Worm (Caenorhabditis elegans) whole organism, midembryonic: ENCODE results near the gene R102.10.
"Not testable (repeated sequence)": the region's sequence is repeated elsewhere in the genome, so short reads cannot be mapped to it uniquely, and the experiment has no call there.

Source experiments
- T22C8.4 ChIP-seq: fragments of 200-800 bp; sonication (Bioruptor generic); IDR thresholded peaks from 2 replicates; pipeline ENCODE4 v1.3.6; 2022; ENCODE audit warnings: missing genetic modification characterization, missing compliant biosample characterization
- cog-1 ChIP-seq: sonication (generic microtip); optimal IDR thresholded peaks from 2 replicates; lab custom pipeline; 2016; ENCODE audit warnings: missing genetic modification characterization, missing compliant biosample characterization
- flt-1 ChIP-seq: fragments of 200-800 bp; sonication (Bioruptor generic); IDR thresholded peaks from 2 replicates; pipeline ENCODE4 v1.3.6; 2022; ENCODE audit warnings: missing genetic modification characterization, missing compliant biosample characterization
- klf-2 ChIP-seq: fragments of 200-800 bp; sonication (Bioruptor generic); conservative IDR thresholded peaks from 2 replicates; pipeline ENCODE4 v1.3.6; 2022; ENCODE audit warnings: missing genetic modification reagents, missing genetic modification characterization, missing compliant biosample characterization
- med-1 ChIP-seq: sonication (generic microtip); optimal IDR thresholded peaks from 2 replicates; lab custom pipeline; 2017; ENCODE audit warnings: missing genetic modification characterization, mild to moderate bottlenecking, missing compliant biosample characterization, antibody characterized with exemption, missing genetic modification reagents; ENCODE audit not compliant: insufficient read depth
- ref-1 ChIP-seq: fragments of 200-800 bp; sonication (Bioruptor generic); conservative IDR thresholded peaks from 2 replicates; pipeline ENCODE4 v1.3.6; 2022; ENCODE audit warnings: missing genetic modification reagents, missing genetic modification characterization, missing compliant biosample characterization
- tab-1 ChIP-seq: fragments of 200-800 bp; sonication (Bioruptor generic); IDR thresholded peaks from 2 replicates; pipeline ENCODE4 v1.3.6; 2022; ENCODE audit warnings: missing genetic modification characterization, missing compliant biosample characterization
- ztf-23 ChIP-seq: fragments of 200-800 bp; sonication (Bioruptor generic); IDR thresholded peaks from 2 replicates; pipeline ENCODE4 v1.3.6; 2022; ENCODE audit warnings: missing genetic modification reagents, missing genetic modification characterization, missing compliant biosample characterization
- ztf-29 ChIP-seq: fragments of 200-800 bp; sonication (Bioruptor generic); IDR thresholded peaks from 2 replicates; pipeline ENCODE4 v1.3.6; 2022; ENCODE audit warnings: missing genetic modification reagents, missing genetic modification characterization, missing compliant biosample characterization

The R102.10 gene

DNA sequence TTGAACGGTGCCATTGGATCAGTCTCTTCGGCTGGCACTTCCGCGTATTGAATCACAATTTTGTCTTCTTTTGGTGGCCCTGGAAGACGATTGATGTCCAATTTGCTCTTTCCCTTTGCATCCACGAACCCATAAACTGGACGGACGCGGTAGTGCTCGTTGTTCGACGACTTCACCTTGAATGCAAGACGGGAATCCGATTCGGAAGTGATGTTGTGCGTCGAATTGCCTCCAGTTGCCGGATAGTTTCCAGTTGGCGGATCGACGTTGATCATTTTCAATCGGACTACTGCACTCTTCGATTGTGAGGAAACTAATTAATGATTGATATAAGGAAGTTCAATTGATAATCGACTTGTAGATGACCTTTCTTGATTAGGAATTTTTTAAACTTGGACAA lies 33.1 kb downstream of the R102.10 start, which contains the start of gene ssp-34:
Gene ssp-34, minus strand, starts transcription at position 275 of the 400 bp plus-strand sequence.
- no peak for TF ChIP-seq ztf-29

DNA sequence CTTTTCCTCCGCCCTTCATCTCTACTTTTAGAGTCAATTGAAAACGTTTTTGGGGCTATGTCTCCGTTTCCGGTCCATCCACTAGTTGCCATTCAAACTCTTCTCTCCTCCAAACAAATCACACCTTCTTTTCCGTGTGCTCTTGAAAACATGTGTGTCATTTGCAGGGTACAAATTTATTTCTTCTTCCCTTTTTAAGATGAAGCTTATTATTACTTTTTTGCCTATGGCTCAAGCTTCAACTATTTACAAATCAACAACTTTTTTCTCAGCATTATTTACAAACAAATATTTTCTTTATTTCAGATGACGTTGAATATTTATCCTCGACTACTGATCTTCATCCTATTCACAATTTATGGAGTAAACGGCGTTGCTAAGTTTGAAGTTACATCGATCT lies 39.2 kb downstream of the R102.10 start, which contains the start of gene T25B9.3:
Gene T25B9.3, plus strand, starts transcription at position 301 of the 400 bp plus-strand sequence.
- TF ChIP-seq ztf-23 (GFP tag; lab: Robert Waterston, UW) (no peak), flt-1 (GFP tag; lab: Robert Waterston, UW) (no peak), tab-1 (GFP tag; lab: Robert Waterston, UW) (no peak), med-1 (GFP tag; lab: Kevin White, UChicago) (no peak), ref-1 (GFP tag; lab: Robert Waterston, UW) (no peak), T22C8.4 (GFP tag; lab: Robert Waterston, UW) (no peak), klf-2 (GFP tag; lab: Robert Waterston, UW) (no peak), ztf-29 (no peak), cog-1 (tag; lab: Kevin White, UChicago) (no peak)

DNA sequence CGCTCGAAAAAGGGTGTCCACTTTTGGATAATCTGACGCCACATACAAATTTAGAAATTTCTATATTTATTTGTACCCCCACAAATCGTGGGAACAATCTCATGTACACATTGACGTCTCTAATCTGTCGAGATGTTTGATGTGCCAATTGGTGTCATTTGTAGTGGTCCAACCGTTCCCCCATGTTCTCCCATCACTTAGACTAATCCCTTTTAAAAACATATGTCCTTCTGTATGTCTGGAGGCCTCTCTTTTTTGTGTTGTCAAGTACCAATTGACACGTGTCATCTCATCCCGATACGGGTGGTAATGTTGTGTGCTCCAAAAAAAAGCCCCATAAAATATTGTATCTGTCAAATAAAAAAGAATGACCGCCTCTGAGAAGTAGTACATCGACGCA lies 40.1 kb downstream of the R102.10 start:
- TF ChIP-seq ztf-29 (no peak), ref-1 (GFP tag; lab: Robert Waterston, UW) (no peak), tab-1 (GFP tag; lab: Robert Waterston, UW) (no peak), med-1 (GFP tag; lab: Kevin White, UChicago) (no peak), flt-1 (GFP tag; lab: Robert Waterston, UW) (no peak), T22C8.4 (GFP tag; lab: Robert Waterston, UW) (no peak), klf-2 (GFP tag; lab: Robert Waterston, UW) (no peak), ztf-23 (GFP tag; lab: Robert Waterston, UW) (no peak), cog-1 (tag; lab: Kevin White, UChicago) (no peak)

DNA sequence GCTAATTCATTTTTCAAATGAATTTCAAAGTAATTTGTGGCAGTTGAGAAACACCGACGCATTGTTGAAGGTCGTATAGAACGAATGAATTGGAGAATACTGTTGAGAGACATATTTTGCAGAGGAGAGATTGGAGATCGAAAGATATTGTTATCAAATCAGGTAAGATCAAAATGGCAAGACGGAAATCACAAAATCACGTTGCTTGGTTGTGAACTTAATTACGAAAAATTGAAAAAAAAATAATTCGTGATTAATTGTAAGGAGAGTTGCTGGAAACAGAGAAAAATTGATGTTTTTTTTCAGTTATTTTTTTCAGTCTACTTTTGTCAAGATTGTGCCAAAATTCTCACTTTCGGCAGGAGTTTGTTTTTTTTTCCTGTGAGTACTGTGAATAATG lies 44.8 kb downstream of the R102.10 start, which contains the start of gene T25B9.1:
Gene T25B9.1, minus strand, starts transcription at position 101 of the 400 bp plus-strand sequence.
- no peak for TF ChIP-seq T22C8.4 (GFP tag; lab: Robert Waterston, UW)

DNA sequence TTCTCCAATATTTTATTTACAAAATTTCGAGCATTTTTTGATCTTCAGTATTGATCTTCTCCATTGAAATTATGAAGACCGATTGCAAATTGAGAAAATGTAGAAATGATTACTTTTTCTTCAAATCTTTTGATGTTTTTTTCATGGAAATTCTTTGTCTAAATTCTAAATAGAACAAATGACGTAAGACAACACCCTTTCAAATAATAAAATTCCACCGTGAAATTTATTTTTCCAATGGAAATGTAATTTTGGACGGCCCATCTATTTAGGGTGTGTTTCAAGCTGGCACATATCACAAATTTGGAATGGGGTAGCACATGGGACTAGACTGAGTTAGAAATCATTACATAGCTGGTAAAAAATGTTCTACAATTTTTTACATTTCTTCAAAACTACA lies 46.5 kb downstream of the R102.10 start, which contains the start of gene T25B9.2:
Gene T25B9.2, minus strand, starts transcription at position 101 of the 400 bp plus-strand sequence.
- not testable (repeated sequence) for TF ChIP-seq flt-1, klf-2, tab-1 (GFP tag; lab: Robert Waterston, UW)

DNA sequence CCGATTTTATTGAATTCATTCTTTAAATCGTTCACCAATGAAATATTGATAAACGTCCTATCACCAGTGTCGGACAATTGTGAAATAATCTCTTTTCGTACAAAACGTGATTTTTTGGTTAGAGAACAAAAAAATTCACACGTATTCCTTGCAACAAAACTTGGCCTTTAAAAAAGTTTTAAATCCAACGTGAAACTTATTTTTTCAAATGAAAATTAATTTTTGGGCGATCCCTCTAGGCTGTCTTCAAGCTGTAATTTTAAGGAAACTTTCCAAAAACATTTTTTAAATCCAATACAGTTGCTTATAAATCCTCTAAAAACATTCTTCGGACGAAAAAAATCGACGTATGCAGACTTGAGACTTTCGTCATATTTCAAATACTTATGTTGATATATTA lies 49.4 kb downstream of the R102.10 start, which contains the start of gene T25B9.5:
Gene T25B9.5, minus strand, starts transcription at position 101 of the 400 bp plus-strand sequence.
- no peak for TF ChIP-seq flt-1 (GFP tag; lab: Robert Waterston, UW)
- no peak for TF ChIP-seq tab-1 (GFP tag; lab: Robert Waterston, UW)
- TF ChIP-seq med-1 (GFP tag; lab: Kevin White, UChicago), result no peak
- TF ChIP-seq ref-1 (GFP tag; lab: Robert Waterston, UW), result no peak
- TF ChIP-seq klf-2 (GFP tag; lab: Robert Waterston, UW), result no peak
- no peak for TF ChIP-seq cog-1 (tag; lab: Kevin White, UChicago)
- no peak for TF ChIP-seq T22C8.4 (GFP tag; lab: Robert Waterston, UW)
- no peak for TF ChIP-seq ztf-29
- TF ChIP-seq ztf-23 (GFP tag; lab: Robert Waterston, UW), result no peak
